Worm (Caenorhabditis elegans) whole organism, mixed stage, embryonic: ENCODE data around the gene Y71H2B.4.

Experiments used
- ceh-83 ChIP-seq: fragments of 200-800 bp; sonication (Bioruptor generic); optimal IDR thresholded peaks from 2 replicates; lab custom pipeline; 2018; ENCODE audit warnings: mild to moderate bottlenecking, missing genetic modification characterization, missing compliant biosample characterization
- drap-1 ChIP-seq: fragments of 200-800 bp; sonication (Bioruptor generic); optimal IDR thresholded peaks from 3 replicates; lab custom pipeline; 2018; ENCODE audit warnings: mild to moderate bottlenecking, missing genetic modification characterization, missing compliant biosample characterization
- elt-1 ChIP-seq: sonication (generic microtip); optimal IDR thresholded peaks from 2 replicates; lab custom pipeline; 2017; ENCODE audit warnings: missing genetic modification characterization, mild to moderate bottlenecking, missing compliant biosample characterization, antibody characterized with exemption, moderate library complexity, borderline replicate concordance; ENCODE audit not compliant: insufficient read depth
- elt-3 ChIP-seq: fragments of 150-350 bp; optimal IDR thresholded peaks from 2 replicates; lab custom pipeline; 2014; ENCODE audit warnings: missing biosample characterization, missing genetic modification characterization
- flh-1 ChIP-seq: fragments of 200-800 bp; sonication (Bioruptor generic); optimal IDR thresholded peaks from 2 replicates; lab custom pipeline; 2018; ENCODE audit warnings: mild to moderate bottlenecking, missing genetic modification characterization, moderate library complexity, missing compliant biosample characterization
- lin-13 ChIP-seq: fragments of 150-350 bp; optimal IDR thresholded peaks from 2 replicates; lab custom pipeline; 2014; ENCODE audit warnings: missing biosample characterization, missing genetic modification characterization
- lsy-2 ChIP-seq: fragments of 150-350 bp; optimal IDR thresholded peaks from 2 replicates; lab custom pipeline; 2014; ENCODE audit warnings: missing biosample characterization, missing genetic modification characterization
- nhr-28 ChIP-seq: fragments of 150-350 bp; optimal IDR thresholded peaks from 2 replicates; lab custom pipeline; 2014; ENCODE audit warnings: missing biosample characterization, missing genetic modification characterization
- nhr-76 ChIP-seq: sonication (generic microtip); optimal IDR thresholded peaks from 2 replicates; lab custom pipeline; 2017; ENCODE audit warnings: missing biosample characterization, missing genetic modification characterization
- pha-4 ChIP-seq: fragments of 150-350 bp; optimal IDR thresholded peaks from 2 replicates; lab custom pipeline; 2018; ENCODE audit warnings: missing biosample characterization, missing genetic modification reagents, missing genetic modification characterization
- unc-39 ChIP-seq: fragments of 150-350 bp; optimal IDR thresholded peaks from 2 replicates; lab custom pipeline; 2014; ENCODE audit warnings: missing biosample characterization, missing genetic modification characterization
- unc-62 ChIP-seq: fragments of 150-350 bp; optimal IDR thresholded peaks from 2 replicates; lab custom pipeline; 2014; ENCODE audit warnings: missing biosample characterization, missing genetic modification reagents, missing genetic modification characterization

DNA sequence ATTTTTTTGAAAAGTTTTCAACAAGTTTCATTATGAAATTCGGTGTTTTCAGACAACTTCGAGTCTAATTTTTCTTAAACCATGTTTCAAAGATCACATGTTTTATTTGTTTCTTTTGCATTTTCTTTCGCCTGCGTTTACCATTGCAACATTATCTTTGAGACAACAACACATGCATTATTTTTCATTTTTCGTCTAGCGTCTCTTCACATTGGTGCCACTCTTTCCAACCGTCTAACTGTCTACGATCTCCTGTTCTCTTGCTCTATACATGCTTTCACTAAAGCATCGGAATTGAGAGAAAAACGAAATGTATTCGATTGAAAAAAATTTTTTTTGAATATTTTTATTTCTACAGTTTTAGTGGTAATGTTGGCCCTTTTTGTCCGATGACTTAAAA, 40.2 kb upstream of the Y71H2B.4 start:
- TF ChIP-seq unc-39 (tag; lab: Kevin White, UChicago) = no peak
- no peak for TF ChIP-seq elt-3
- no peak for TF ChIP-seq unc-62
- TF ChIP-seq nhr-76 (tag; lab: Kevin White, UChicago) = no peak
- no peak for TF ChIP-seq pha-4 (tag; lab: Kevin White, UChicago)
- no peak for TF ChIP-seq nhr-28 (tag; lab: Kevin White, UChicago)
- no peak for TF ChIP-seq lin-13 (tag; lab: Kevin White, UChicago)
- no peak for TF ChIP-seq elt-1 (tag; lab: Kevin White, UChicago)
- no peak for TF ChIP-seq ceh-83 (GFP tag; lab: Kevin White, UChicago)
- no peak for TF ChIP-seq drap-1
- TF ChIP-seq flh-1 (GFP tag; lab: Kevin White, UChicago) = no peak
- TF ChIP-seq lsy-2 (tag; lab: Kevin White, UChicago) = no peak
